Worm (Caenorhabditis elegans) whole organism, young adult: ENCODE measurements around the gene K07C5.3.

Experiments
- B0035.1 ChIP-seq: sonication (generic microtip); optimal IDR thresholded peaks from 2 replicates; lab custom pipeline; 2016; ENCODE audit warnings: missing genetic modification characterization, mild to moderate bottlenecking, missing compliant biosample characterization, missing genotype, missing genetic modification reagents
- B0261.1 ChIP-seq: sonication (generic microtip); optimal IDR thresholded peaks from 2 replicates; lab custom pipeline; 2016; ENCODE audit warnings: mild to moderate bottlenecking, missing genetic modification characterization, moderate library complexity, missing compliant biosample characterization
- B0336.3 ChIP-seq: fragments of 200-800 bp; sonication (Bioruptor generic); IDR thresholded peaks from 2 replicates; pipeline ENCODE4 v1.3.6; 2022; ENCODE audit warnings: missing genetic modification characterization, missing compliant biosample characterization
- C17E4.6 ChIP-seq: fragments of 200-800 bp; sonication (Bioruptor generic); IDR thresholded peaks from 2 replicates; pipeline ENCODE4 v1.3.6; 2022; ENCODE audit warnings: missing genetic modification reagents, missing genetic modification characterization, missing compliant biosample characterization
- F23B12.7 ChIP-seq: sonication (generic microtip); optimal IDR thresholded peaks from 2 replicates; lab custom pipeline; 2017; ENCODE audit warnings: missing genetic modification characterization, mild to moderate bottlenecking, missing compliant biosample characterization, antibody characterized with exemption, moderate library complexity; ENCODE audit not compliant: insufficient read depth
- F33H1.4 ChIP-seq: fragments of 200-800 bp; sonication (Bioruptor generic); IDR thresholded peaks from 2 replicates; pipeline ENCODE4 v1.3.6; 2022; ENCODE audit warnings: missing genetic modification reagents, missing genetic modification characterization, missing compliant biosample characterization
- F37B4.10 ChIP-seq: fragments of 200-800 bp; sonication (Bioruptor generic); IDR thresholded peaks from 2 replicates; pipeline ENCODE4 v1.3.6; 2022; ENCODE audit warnings: missing genetic modification characterization, missing compliant biosample characterization
- F52B5.7 ChIP-seq: sonication (generic microtip); optimal IDR thresholded peaks from 2 replicates; lab custom pipeline; 2016; ENCODE audit warnings: mild to moderate bottlenecking, missing genetic modification characterization, missing compliant biosample characterization
- K11D2.4 ChIP-seq: fragments of 200-800 bp; sonication (Bioruptor generic); IDR thresholded peaks from 2 replicates; pipeline ENCODE4 v1.3.6; 2022; ENCODE audit warnings: missing genetic modification reagents, missing genetic modification characterization, missing compliant biosample characterization
- Y53F4B.3 ChIP-seq: fragments of 200-800 bp; sonication (Bioruptor generic); IDR thresholded peaks from 2 replicates; pipeline ENCODE4 v1.3.6; 2022; ENCODE audit warnings: missing genetic modification reagents, missing genetic modification characterization, missing compliant biosample characterization
- Y67H2A.10 ChIP-seq: fragments of 200-800 bp; sonication (Bioruptor generic); conservative IDR thresholded peaks from 2 replicates; pipeline ENCODE4 v1.3.6; 2022; ENCODE audit warnings: missing genetic modification reagents, missing genetic modification characterization, missing compliant biosample characterization
- ama-1 ChIP-seq, 3 experiments: fragments of 150-350 bp in 1 of 3; sonication (generic microtip) in 2 of 3; optimal IDR thresholded peaks; 2 replicates each; lab custom pipeline; 2014 to 2018; ENCODE audit warnings: missing biosample characterization in 2 of 3, missing genetic modification characterization in 2 of 3, missing genetic modification reagents in 2 of 3
- attf-5 ChIP-seq: fragments of 200-800 bp; sonication (Bioruptor generic); optimal IDR thresholded peaks from 2 replicates; lab custom pipeline; 2018; ENCODE audit warnings: mild to moderate bottlenecking, missing genetic modification characterization, missing compliant biosample characterization
- bed-2 ChIP-seq: fragments of 200-800 bp; sonication (Bioruptor generic); IDR thresholded peaks from 2 replicates; pipeline ENCODE4 v1.3.6; 2022; ENCODE audit warnings: missing genetic modification reagents, missing genetic modification characterization, missing compliant biosample characterization
- ccch-3 ChIP-seq: fragments of 200-800 bp; sonication (Bioruptor generic); optimal IDR thresholded peaks from 2 replicates; lab custom pipeline; 2018; ENCODE audit warnings: mild to moderate bottlenecking, missing genetic modification characterization, missing compliant biosample characterization
- cebp-2 ChIP-seq: fragments of 200-800 bp; sonication (Bioruptor generic); IDR thresholded peaks from 2 replicates; pipeline ENCODE4 v1.3.6; 2022; ENCODE audit warnings: missing genetic modification characterization, missing compliant biosample characterization
- ceh-100 ChIP-seq: fragments of 200-800 bp; sonication (Bioruptor generic); IDR thresholded peaks from 2 replicates; pipeline ENCODE4 v1.3.6; 2022; ENCODE audit warnings: missing genetic modification reagents, missing genetic modification characterization, missing compliant biosample characterization
- ceh-27 ChIP-seq: fragments of 200-800 bp; sonication (Bioruptor generic); optimal IDR thresholded peaks from 2 replicates; lab custom pipeline; 2018; ENCODE audit warnings: mild to moderate bottlenecking, missing genetic modification characterization, moderate library complexity, missing compliant biosample characterization
- ceh-79 ChIP-seq: sonication (generic microtip); optimal IDR thresholded peaks from 2 replicates; lab custom pipeline; 2017; ENCODE audit warnings: mild to moderate bottlenecking, missing genetic modification characterization, missing compliant biosample characterization
- dpff-1 ChIP-seq: sonication (generic microtip); optimal IDR thresholded peaks from 2 replicates; lab custom pipeline; 2017; ENCODE audit warnings: mild to moderate bottlenecking, missing genetic modification characterization, missing compliant biosample characterization
- dpl-1 ChIP-seq: fragments of 150-350 bp; optimal IDR thresholded peaks from 2 replicates; lab custom pipeline; 2014; ENCODE audit warnings: missing biosample characterization, missing genetic modification reagents, missing genetic modification characterization
- egl-18 ChIP-seq: fragments of 200-800 bp; sonication (Bioruptor generic); IDR thresholded peaks from 2 replicates; pipeline ENCODE4 v1.3.6; 2022; ENCODE audit warnings: missing genetic modification reagents, missing genetic modification characterization, missing compliant biosample characterization
- ets-4 ChIP-seq: fragments of 200-800 bp; sonication (Bioruptor generic); optimal IDR thresholded peaks from 2 replicates; lab custom pipeline; 2018; ENCODE audit warnings: mild to moderate bottlenecking, missing genetic modification characterization, missing compliant biosample characterization
- fkh-3 ChIP-seq: sonication (generic microtip); optimal IDR thresholded peaks from 2 replicates; lab custom pipeline; 2016; ENCODE audit warnings: mild to moderate bottlenecking, missing genetic modification characterization, missing compliant biosample characterization
- him-1 ChIP-seq: sonication (generic microtip); optimal IDR thresholded peaks from 2 replicates; lab custom pipeline; 2016; ENCODE audit warnings: missing genotype, missing genetic modification reagents, missing genetic modification characterization, missing compliant biosample characterization
- hmg-20 ChIP-seq: fragments of 200-800 bp; sonication (Bioruptor generic); IDR thresholded peaks from 2 replicates; pipeline ENCODE4 v1.3.6; 2022; ENCODE audit warnings: missing genetic modification reagents, missing genetic modification characterization, missing compliant biosample characterization
- hrde-1 ChIP-seq: sonication (generic microtip); optimal IDR thresholded peaks from 2 replicates; lab custom pipeline; 2016; ENCODE audit warnings: missing genetic modification characterization, mild to moderate bottlenecking, missing compliant biosample characterization, moderate library complexity, missing genotype, missing genetic modification reagents, borderline replicate concordance
- lin-35 ChIP-seq, 3 experiments: fragments of 150-350 bp in 2 of 3; sonication (generic microtip) in 1 of 3; optimal IDR thresholded peaks; 2 replicates each; lab custom pipeline; 2014 to 2018; ENCODE audit warnings: missing biosample characterization in 3 of 3, missing genetic modification characterization in 3 of 3, missing genetic modification reagents in 3 of 3
- lin-54 ChIP-seq: fragments of 200-800 bp; sonication (Bioruptor generic); optimal IDR thresholded peaks from 2 replicates; lab custom pipeline; 2018; ENCODE audit warnings: mild to moderate bottlenecking, missing genetic modification characterization, missing compliant biosample characterization
- madf-10 ChIP-seq: sonication (generic microtip); optimal IDR thresholded peaks from 2 replicates; lab custom pipeline; 2016; ENCODE audit warnings: mild to moderate bottlenecking, missing genetic modification characterization, missing compliant biosample characterization
- madf-6 ChIP-seq: fragments of 200-800 bp; sonication (Bioruptor generic); IDR thresholded peaks from 2 replicates; pipeline ENCODE4 v1.3.6; 2022; ENCODE audit warnings: missing genetic modification reagents, missing genetic modification characterization, missing compliant biosample characterization
- mxl-1 ChIP-seq: sonication (generic microtip); optimal IDR thresholded peaks from 2 replicates; lab custom pipeline; 2016; ENCODE audit warnings: missing genetic modification characterization, missing compliant biosample characterization
- nfyb-1 ChIP-seq: fragments of 200-800 bp; sonication (Bioruptor generic); IDR thresholded peaks from 2 replicates; pipeline ENCODE4 v1.3.6; 2022; ENCODE audit warnings: missing genetic modification reagents, missing genetic modification characterization, missing compliant biosample characterization
- nhr-179 ChIP-seq: sonication (generic microtip); optimal IDR thresholded peaks from 2 replicates; lab custom pipeline; 2016; ENCODE audit warnings: mild to moderate bottlenecking, missing genetic modification characterization, missing compliant biosample characterization
- nhr-80 ChIP-seq: sonication (generic microtip); optimal IDR thresholded peaks from 2 replicates; lab custom pipeline; 2016; ENCODE audit warnings: missing genetic modification characterization, missing compliant biosample characterization
- pbrm-1 ChIP-seq: fragments of 200-800 bp; sonication (Bioruptor generic); IDR thresholded peaks from 2 replicates; pipeline ENCODE4 v1.3.6; 2022; ENCODE audit warnings: missing genetic modification reagents, missing genetic modification characterization, missing compliant biosample characterization
- pha-4 ChIP-seq: fragments of 150-350 bp; sonication (generic microtip); optimal IDR thresholded peaks from 2 replicates; lab custom pipeline; 2014; ENCODE audit warnings: missing biosample characterization, missing genetic modification reagents, missing genetic modification characterization
- rcor-1 ChIP-seq: fragments of 200-800 bp; sonication (Bioruptor generic); IDR thresholded peaks from 2 replicates; pipeline ENCODE4 v1.3.6; 2022; ENCODE audit warnings: missing genetic modification reagents, missing genetic modification characterization, missing compliant biosample characterization
- rec-8 ChIP-seq, 2 experiments: sonication (generic microtip); optimal IDR thresholded peaks; 2 replicates each; lab custom pipeline; 2016; ENCODE audit warnings: mild to moderate bottlenecking in 2 of 2, missing genetic modification characterization in 2 of 2, missing genetic modification reagents in 2 of 2, missing genotype in 2 of 2, missing biosample characterization in 1 of 2, missing compliant biosample characterization in 1 of 2, moderate library complexity in 1 of 2
- rpc-1 ChIP-seq, 2 experiments: fragments of 150-350 bp in 1 of 2; sonication (generic microtip) in 1 of 2; optimal IDR thresholded peaks; 2 replicates each; lab custom pipeline; 2014 to 2018; ENCODE audit warnings: missing biosample characterization in 1 of 2, missing genetic modification characterization in 1 of 2, missing genetic modification reagents in 1 of 2, missing genotype in 1 of 2
- snpc-3.4 ChIP-seq: sonication (generic microtip); optimal IDR thresholded peaks from 2 replicates; lab custom pipeline; 2017; ENCODE audit warnings: missing genetic modification characterization, mild to moderate bottlenecking, missing compliant biosample characterization, antibody characterized with exemption, moderate library complexity, missing genotype, missing genetic modification reagents
- somi-1 ChIP-seq: fragments of 200-800 bp; sonication (Bioruptor generic); optimal IDR thresholded peaks from 2 replicates; lab custom pipeline; 2018; ENCODE audit warnings: mild to moderate bottlenecking, missing genetic modification characterization, missing compliant biosample characterization
- tbx-9 ChIP-seq: sonication (generic microtip); optimal IDR thresholded peaks from 2 replicates; lab custom pipeline; 2016; ENCODE audit warnings: borderline replicate concordance, missing genetic modification characterization, inconsistent platforms, missing compliant biosample characterization
- tlf-1 ChIP-seq: fragments of 200-800 bp; sonication (Bioruptor generic); optimal IDR thresholded peaks from 2 replicates; lab custom pipeline; 2018; ENCODE audit warnings: mild to moderate bottlenecking, missing genetic modification characterization, missing compliant biosample characterization
- unc-130 ChIP-seq: sonication (generic microtip); optimal IDR thresholded peaks from 2 replicates; lab custom pipeline; 2016; ENCODE audit warnings: missing genetic modification reagents, missing genetic modification characterization, missing compliant biosample characterization
- xnd-1 ChIP-seq: sonication (generic microtip); optimal IDR thresholded peaks from 2 replicates; lab custom pipeline; 2016; ENCODE audit warnings: missing genotype, missing genetic modification reagents, missing genetic modification characterization, missing compliant biosample characterization
- ztf-25 ChIP-seq: fragments of 200-800 bp; sonication (Bioruptor generic); IDR thresholded peaks from 2 replicates; pipeline ENCODE4 v1.3.6; 2022; ENCODE audit warnings: missing genetic modification reagents, missing genetic modification characterization, missing compliant biosample characterization
- ztf-28 ChIP-seq: fragments of 200-800 bp; sonication (Bioruptor generic); IDR thresholded peaks from 2 replicates; pipeline ENCODE4 v1.3.6; 2022; ENCODE audit warnings: missing genetic modification reagents, missing genetic modification characterization, missing compliant biosample characterization

K07C5.3 gene

DNA sequence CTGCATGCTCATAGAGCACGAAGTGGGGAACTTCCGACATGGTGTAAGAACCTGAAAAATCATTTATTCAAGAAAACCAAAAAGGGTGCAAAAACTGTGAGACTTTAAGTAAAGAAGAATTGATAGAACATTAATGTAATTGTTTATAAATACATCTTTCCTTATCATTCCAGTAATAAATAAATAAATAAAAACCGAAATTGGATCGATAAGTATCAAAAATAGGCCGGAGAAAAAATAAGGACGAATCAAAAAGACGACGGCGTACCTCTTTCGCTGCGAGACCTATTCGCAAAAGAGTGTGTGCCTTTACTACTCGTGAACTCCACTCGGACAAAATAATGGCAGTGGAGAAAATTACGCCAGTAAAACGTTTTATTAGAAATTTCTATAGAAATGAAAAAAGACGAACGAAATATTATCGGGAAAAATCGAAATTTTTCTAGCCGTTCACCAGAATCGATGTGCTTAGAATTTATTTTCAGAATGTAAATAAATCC is 10.1 kb downstream of the K07C5.3 start, which contains the start of gene nol-56 (continued):
- TF ChIP-seq somi-1 (no peak), egl-18 (no peak), unc-130 (GFP tag; lab: Kevin White, UChicago) (peak; percentile 49), pha-4 (tag; lab: Kevin White, UChicago) (no peak), lin-35 (GFP tag; optimal IDR thresholded peaks at IDR 0.05; lab: Kevin White, UChicago) (peak in 1 of 3 experiments; percentile 71), hmg-20 (GFP tag; lab: Robert Waterston, UW) (0 out of 2 replicates have a peak, but pooled peaks have one; percentile 25), xnd-1 (no peak), ceh-79 (tag; lab: Kevin White, UChicago) (no peak), madf-10 (peak; percentile 29), mxl-1 (no peak), ztf-25 (GFP tag; lab: Robert Waterston, UW) (no peak), Y67H2A.10 (GFP tag; lab: Robert Waterston, UW) (no peak), ama-1 (optimal IDR thresholded peaks at IDR 0.05; lab: Kevin White, UChicago) (no peak), ama-1 (GFP tag; optimal IDR thresholded peaks at IDR 0.05; lab: Kevin White, UChicago) (no peak), dpl-1 (GFP tag; lab: Kevin White, UChicago) (peak; percentile 60), ztf-28 (GFP tag; lab: Robert Waterston, UW) (no peak), fkh-3 (no peak), ccch-3 (no peak), lin-54 (GFP tag; lab: Kevin White, UChicago) (peak; percentile 72), rpc-1 (optimal IDR thresholded peaks at IDR 0.05; lab: Kevin White, UChicago) (no peak), rpc-1 (tag; optimal IDR thresholded peaks at IDR 0.05; lab: Kevin White, UChicago) (no peak), F23B12.7 (no peak), F37B4.10 (GFP tag; lab: Robert Waterston, UW) (no peak), rec-8 (tag; optimal IDR thresholded peaks at IDR 0.05; lab: Kevin White, UChicago) (no peak), ceh-27 (GFP tag; lab: Kevin White, UChicago) (peak; percentile 65), hrde-1 (tag; lab: Kevin White, UChicago) (peak; percentile 13), B0336.3 (GFP tag; lab: Robert Waterston, UW) (no peak), tbx-9 (tag; lab: Kevin White, UChicago) (no peak), attf-5 (GFP tag; lab: Kevin White, UChicago) (peak; percentile 63), dpff-1 (no peak), B0035.1 (tag; lab: Kevin White, UChicago) (no peak), B0261.1 (no peak), F33H1.4 (GFP tag; lab: Robert Waterston, UW) (peak; percentile 95), ceh-100 (GFP tag; lab: Robert Waterston, UW) (no peak), snpc-3.4 (tag; lab: Kevin White, UChicago) (no peak), tlf-1 (GFP tag; lab: Kevin White, UChicago) (peak; percentile 48), him-1 (tag; lab: Kevin White, UChicago) (no peak), pbrm-1 (GFP tag; lab: Robert Waterston, UW) (peak; percentile 39; the same call in 1 of the 2 replicates), nhr-179 (tag; lab: Kevin White, UChicago) (no peak), nhr-80 (tag; lab: Kevin White, UChicago) (peak; percentile 16), K11D2.4 (no peak), rcor-1 (GFP tag; lab: Robert Waterston, UW) (0 out of 2 replicates have a peak, but pooled peaks have one; percentile 15), F52B5.7 (tag; lab: Kevin White, UChicago) (no peak), nfyb-1 (GFP tag; lab: Robert Waterston, UW) (0 out of 2 replicates have a peak, but pooled peaks have one; percentile 62), ets-4 (GFP tag; lab: Kevin White, UChicago) (no peak), C17E4.6 (GFP tag; lab: Robert Waterston, UW) (no peak), cebp-2 (no peak), Y53F4B.3 (no peak), bed-2 (GFP tag; lab: Robert Waterston, UW) (peak; percentile 14; the same call in 1 of the 2 replicates), madf-6 (GFP tag; lab: Robert Waterston, UW) (peak; percentile 51; the same call in 1 of the 2 replicates)
